Worm (Caenorhabditis elegans) whole organism, young adult: Measurements from ENCODE around the gene insc-1.
A peak's percentile ranks its signal among the peaks of the same experiment; 100 is the strongest.

ENCODE experiments used
- C06A6.2 ChIP-seq: fragments of 200-800 bp; sonication (Bioruptor generic); conservative IDR thresholded peaks from 2 replicates; pipeline ENCODE4 v1.3.6; 2022; ENCODE audit warnings: missing genetic modification characterization, missing compliant biosample characterization
- C17E4.6 ChIP-seq: fragments of 200-800 bp; sonication (Bioruptor generic); IDR thresholded peaks from 2 replicates; pipeline ENCODE4 v1.3.6; 2022; ENCODE audit warnings: missing genetic modification reagents, missing genetic modification characterization, missing compliant biosample characterization
- D2030.7 ChIP-seq: fragments of 200-800 bp; sonication (Bioruptor generic); IDR thresholded peaks from 2 replicates; pipeline ENCODE4 v1.3.6; 2022; ENCODE audit warnings: missing genetic modification reagents, missing genetic modification characterization, missing compliant biosample characterization
- F49E8.2 ChIP-seq: sonication (generic microtip); optimal IDR thresholded peaks from 3 replicates; lab custom pipeline; 2017; ENCODE audit warnings: missing genetic modification characterization, mild to moderate bottlenecking, missing compliant biosample characterization, antibody characterized with exemption, moderate library complexity; ENCODE audit not compliant: insufficient read depth
- T07F8.4 ChIP-seq: sonication (generic microtip); optimal IDR thresholded peaks from 2 replicates; lab custom pipeline; 2016; ENCODE audit warnings: mild to moderate bottlenecking, missing genetic modification characterization, moderate library complexity, missing compliant biosample characterization
- T26A5.8 ChIP-seq: sonication (generic microtip); optimal IDR thresholded peaks from 2 replicates; lab custom pipeline; 2016; ENCODE audit warnings: missing genetic modification characterization, missing compliant biosample characterization
- Y53G8AR.9 ChIP-seq: fragments of 200-800 bp; sonication (Bioruptor generic); conservative IDR thresholded peaks from 2 replicates; pipeline ENCODE4 v1.3.6; 2022; ENCODE audit warnings: missing genetic modification reagents, missing genetic modification characterization, missing compliant biosample characterization
- Y56A3A.18 ChIP-seq: fragments of 200-800 bp; sonication (Bioruptor generic); IDR thresholded peaks from 2 replicates; pipeline ENCODE4 v1.3.6; 2022; ENCODE audit warnings: missing genetic modification reagents, missing genetic modification characterization, missing compliant biosample characterization
- aptf-2 ChIP-seq: fragments of 200-800 bp; sonication (Bioruptor generic); conservative IDR thresholded peaks from 2 replicates; pipeline ENCODE4 v1.3.6; 2022; ENCODE audit warnings: missing genetic modification reagents, missing genetic modification characterization, missing compliant biosample characterization
- atf-7 ChIP-seq: sonication (generic microtip); optimal IDR thresholded peaks from 2 replicates; lab custom pipeline; 2017; ENCODE audit warnings: mild to moderate bottlenecking, missing genetic modification characterization, missing compliant biosample characterization
- athp-1 ChIP-seq: sonication (generic microtip); optimal IDR thresholded peaks from 2 replicates; lab custom pipeline; 2017; ENCODE audit warnings: mild to moderate bottlenecking, missing genetic modification characterization, missing compliant biosample characterization
- attf-3 ChIP-seq: fragments of 200-800 bp; sonication (Bioruptor generic); conservative IDR thresholded peaks from 2 replicates; pipeline ENCODE4 v1.3.6; 2022; ENCODE audit warnings: missing genetic modification reagents, missing genetic modification characterization, missing compliant biosample characterization
- attf-6 ChIP-seq: fragments of 200-800 bp; sonication (Bioruptor generic); IDR thresholded peaks from 2 replicates; pipeline ENCODE4 v1.3.6; 2022; ENCODE audit warnings: missing genetic modification reagents, missing genetic modification characterization, missing compliant biosample characterization
- bed-2 ChIP-seq: fragments of 200-800 bp; sonication (Bioruptor generic); IDR thresholded peaks from 2 replicates; pipeline ENCODE4 v1.3.6; 2022; ENCODE audit warnings: missing genetic modification reagents, missing genetic modification characterization, missing compliant biosample characterization
- ccch-3 ChIP-seq: fragments of 200-800 bp; sonication (Bioruptor generic); optimal IDR thresholded peaks from 2 replicates; lab custom pipeline; 2018; ENCODE audit warnings: mild to moderate bottlenecking, missing genetic modification characterization, missing compliant biosample characterization
- ceh-100 ChIP-seq: fragments of 200-800 bp; sonication (Bioruptor generic); IDR thresholded peaks from 2 replicates; pipeline ENCODE4 v1.3.6; 2022; ENCODE audit warnings: missing genetic modification reagents, missing genetic modification characterization, missing compliant biosample characterization
- ceh-58 ChIP-seq: fragments of 200-800 bp; sonication (Bioruptor generic); IDR thresholded peaks from 2 replicates; pipeline ENCODE4 v1.3.6; 2022; ENCODE audit warnings: missing genetic modification characterization, missing compliant biosample characterization
- dpff-1 ChIP-seq: sonication (generic microtip); optimal IDR thresholded peaks from 2 replicates; lab custom pipeline; 2017; ENCODE audit warnings: mild to moderate bottlenecking, missing genetic modification characterization, missing compliant biosample characterization
- egl-44 ChIP-seq: fragments of 200-800 bp; sonication (Bioruptor generic); IDR thresholded peaks from 2 replicates; pipeline ENCODE4 v1.3.6; 2022; ENCODE audit warnings: missing genetic modification reagents, missing genetic modification characterization, missing compliant biosample characterization
- egrh-3 ChIP-seq: fragments of 200-800 bp; sonication (Bioruptor generic); IDR thresholded peaks from 2 replicates; pipeline ENCODE4 v1.3.6; 2022; ENCODE audit warnings: missing genetic modification reagents, missing genetic modification characterization, missing compliant biosample characterization
- fkh-3 ChIP-seq: sonication (generic microtip); optimal IDR thresholded peaks from 2 replicates; lab custom pipeline; 2016; ENCODE audit warnings: mild to moderate bottlenecking, missing genetic modification characterization, missing compliant biosample characterization
- gei-17 ChIP-seq: fragments of 200-800 bp; sonication (Bioruptor generic); optimal IDR thresholded peaks from 2 replicates; lab custom pipeline; 2018; ENCODE audit warnings: mild to moderate bottlenecking, missing genetic modification characterization, missing compliant biosample characterization
- hlh-12 ChIP-seq: sonication (generic microtip); optimal IDR thresholded peaks from 2 replicates; lab custom pipeline; 2016; ENCODE audit warnings: missing genetic modification characterization, missing compliant biosample characterization
- hlh-26 ChIP-seq: fragments of 200-800 bp; sonication (Bioruptor generic); conservative IDR thresholded peaks from 2 replicates; pipeline ENCODE4 v1.3.6; 2022; ENCODE audit warnings: missing genetic modification reagents, missing genetic modification characterization, missing compliant biosample characterization
- hrde-1 ChIP-seq: sonication (generic microtip); optimal IDR thresholded peaks from 2 replicates; lab custom pipeline; 2016; ENCODE audit warnings: missing genetic modification characterization, mild to moderate bottlenecking, missing compliant biosample characterization, moderate library complexity, missing genotype, missing genetic modification reagents, borderline replicate concordance
- hsf-1 ChIP-seq: fragments of 200-800 bp; sonication (Bioruptor generic); IDR thresholded peaks from 2 replicates; pipeline ENCODE4 v1.3.6; 2022; ENCODE audit warnings: missing genetic modification reagents, missing genetic modification characterization, missing compliant biosample characterization
- let-526 ChIP-seq: fragments of 200-800 bp; sonication (Bioruptor generic); IDR thresholded peaks from 2 replicates; pipeline ENCODE4 v1.3.6; 2022; ENCODE audit warnings: missing genetic modification reagents, missing genetic modification characterization, missing compliant biosample characterization
- lin-26 ChIP-seq: fragments of 200-800 bp; sonication (Bioruptor generic); IDR thresholded peaks from 2 replicates; pipeline ENCODE4 v1.3.6; 2022; ENCODE audit warnings: missing genetic modification reagents, missing genetic modification characterization, missing compliant biosample characterization
- lin-35 ChIP-seq, 3 experiments: fragments of 150-350 bp in 2 of 3; sonication (generic microtip) in 1 of 3; optimal IDR thresholded peaks; 2 replicates each; lab custom pipeline; 2014 to 2018; ENCODE audit warnings: missing biosample characterization in 3 of 3, missing genetic modification characterization in 3 of 3, missing genetic modification reagents in 3 of 3
- lin-54 ChIP-seq: fragments of 200-800 bp; sonication (Bioruptor generic); optimal IDR thresholded peaks from 2 replicates; lab custom pipeline; 2018; ENCODE audit warnings: mild to moderate bottlenecking, missing genetic modification characterization, missing compliant biosample characterization
- lsl-1 ChIP-seq: fragments of 200-800 bp; sonication (Bioruptor generic); optimal IDR thresholded peaks from 2 replicates; lab custom pipeline; 2018; ENCODE audit warnings: mild to moderate bottlenecking, missing genetic modification characterization, moderate library complexity, missing compliant biosample characterization
- lsy-27 ChIP-seq: sonication (generic microtip); optimal IDR thresholded peaks from 2 replicates; lab custom pipeline; 2017; ENCODE audit warnings: missing genetic modification characterization, mild to moderate bottlenecking, missing compliant biosample characterization, antibody characterized with exemption, missing genotype, borderline replicate concordance; ENCODE audit not compliant: insufficient read depth
- madf-3 ChIP-seq: fragments of 200-800 bp; sonication (Bioruptor generic); IDR thresholded peaks from 2 replicates; pipeline ENCODE4 v1.3.6; 2022; ENCODE audit warnings: missing genetic modification reagents, missing genetic modification characterization, missing compliant biosample characterization
- mel-28 ChIP-seq: sonication (generic microtip); optimal IDR thresholded peaks from 2 replicates; lab custom pipeline; 2016; ENCODE audit warnings: borderline replicate concordance, mild to moderate bottlenecking, missing genetic modification characterization, missing compliant biosample characterization
- nfyb-1 ChIP-seq: fragments of 200-800 bp; sonication (Bioruptor generic); IDR thresholded peaks from 2 replicates; pipeline ENCODE4 v1.3.6; 2022; ENCODE audit warnings: missing genetic modification reagents, missing genetic modification characterization, missing compliant biosample characterization
- nhr-179 ChIP-seq: sonication (generic microtip); optimal IDR thresholded peaks from 2 replicates; lab custom pipeline; 2016; ENCODE audit warnings: mild to moderate bottlenecking, missing genetic modification characterization, missing compliant biosample characterization
- pbrm-1 ChIP-seq: fragments of 200-800 bp; sonication (Bioruptor generic); IDR thresholded peaks from 2 replicates; pipeline ENCODE4 v1.3.6; 2022; ENCODE audit warnings: missing genetic modification reagents, missing genetic modification characterization, missing compliant biosample characterization
- rcor-1 ChIP-seq: fragments of 200-800 bp; sonication (Bioruptor generic); IDR thresholded peaks from 2 replicates; pipeline ENCODE4 v1.3.6; 2022; ENCODE audit warnings: missing genetic modification reagents, missing genetic modification characterization, missing compliant biosample characterization
- repo-1 ChIP-seq: sonication (generic microtip); optimal IDR thresholded peaks from 2 replicates; lab custom pipeline; 2017; ENCODE audit warnings: mild to moderate bottlenecking, missing genetic modification characterization, missing compliant biosample characterization
- sdz-38 ChIP-seq: sonication (generic microtip); optimal IDR thresholded peaks from 2 replicates; lab custom pipeline; 2016; ENCODE audit warnings: missing genotype, missing genetic modification characterization, missing compliant biosample characterization
- sea-2 ChIP-seq: fragments of 200-800 bp; sonication (Bioruptor generic); IDR thresholded peaks from 2 replicates; pipeline ENCODE4 v1.3.6; 2022; ENCODE audit warnings: missing genetic modification characterization, missing compliant biosample characterization
- snpc-1.3 ChIP-seq: sonication (generic microtip); optimal IDR thresholded peaks from 2 replicates; lab custom pipeline; 2017; ENCODE audit warnings: missing genetic modification characterization, mild to moderate bottlenecking, missing compliant biosample characterization, antibody characterized with exemption, moderate library complexity, missing genotype, missing genetic modification reagents; ENCODE audit not compliant: insufficient read depth
- snpc-3.4 ChIP-seq: sonication (generic microtip); optimal IDR thresholded peaks from 2 replicates; lab custom pipeline; 2017; ENCODE audit warnings: missing genetic modification characterization, mild to moderate bottlenecking, missing compliant biosample characterization, antibody characterized with exemption, moderate library complexity, missing genotype, missing genetic modification reagents
- sptf-2 ChIP-seq: fragments of 200-800 bp; sonication (Bioruptor generic); optimal IDR thresholded peaks from 2 replicates; lab custom pipeline; 2018; ENCODE audit warnings: mild to moderate bottlenecking, missing genetic modification characterization, missing compliant biosample characterization
- unc-62 ChIP-seq: fragments of 150-350 bp; optimal IDR thresholded peaks from 2 replicates; lab custom pipeline; 2014; ENCODE audit warnings: missing biosample characterization, missing genetic modification reagents, missing genetic modification characterization
- xnd-1 ChIP-seq: sonication (generic microtip); optimal IDR thresholded peaks from 2 replicates; lab custom pipeline; 2016; ENCODE audit warnings: missing genotype, missing genetic modification reagents, missing genetic modification characterization, missing compliant biosample characterization
- zfh-2 ChIP-seq: fragments of 200-800 bp; sonication (Bioruptor generic); conservative IDR thresholded peaks from 2 replicates; pipeline ENCODE4 v1.3.6; 2022; ENCODE audit warnings: missing genetic modification reagents, missing genetic modification characterization, missing compliant biosample characterization
- ztf-26 ChIP-seq: sonication (generic microtip); optimal IDR thresholded peaks from 2 replicates; lab custom pipeline; 2017; ENCODE audit warnings: missing genetic modification characterization, missing compliant biosample characterization
- ztf-3 ChIP-seq: fragments of 200-800 bp; sonication (Bioruptor generic); optimal IDR thresholded peaks from 2 replicates; lab custom pipeline; 2018; ENCODE audit warnings: mild to moderate bottlenecking, missing genetic modification characterization, missing compliant biosample characterization

Gene insc-1

DNA sequence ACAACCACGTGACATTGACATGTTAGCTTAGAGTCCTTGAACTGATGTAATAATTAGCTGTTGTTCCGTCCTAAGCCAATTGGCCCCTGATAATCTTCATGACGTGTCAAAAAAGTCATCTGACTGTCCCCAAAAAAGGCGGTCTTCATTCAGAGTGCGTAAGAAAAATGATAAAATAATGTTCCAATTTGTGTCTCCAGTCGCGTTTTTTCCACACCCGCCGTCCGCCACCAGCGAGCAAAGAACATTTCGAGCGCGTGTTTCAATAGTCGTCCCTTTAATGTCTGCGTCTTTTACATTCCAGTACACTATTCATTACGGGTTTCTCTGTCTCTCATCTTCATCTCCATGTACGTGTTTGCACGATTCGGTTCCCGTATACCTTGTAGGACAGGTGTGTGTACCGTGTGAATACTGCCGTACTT, 21.2 kb upstream of the insc-1 start (continued):
- TF ChIP-seq T26A5.8 (tag; lab: Kevin White, UChicago) (no peak), hsf-1 (GFP tag; lab: Robert Waterston, UW) (no peak), D2030.7 (GFP tag; lab: Robert Waterston, UW) (no peak), sptf-2 (no peak), ceh-100 (no peak), nhr-179 (tag; lab: Kevin White, UChicago) (no peak), Y53G8AR.9 (GFP tag; lab: Robert Waterston, UW) (no peak), lin-54 (GFP tag; lab: Kevin White, UChicago) (no peak), zfh-2 (no peak), Y56A3A.18 (GFP tag; lab: Robert Waterston, UW) (no peak), let-526 (no peak), ztf-26 (tag; lab: Kevin White, UChicago) (peak; percentile 95), fkh-3 (tag; lab: Kevin White, UChicago) (no peak), atf-7 (tag; lab: Kevin White, UChicago) (peak; percentile 86), hrde-1 (no peak), hlh-12 (tag; lab: Kevin White, UChicago) (no peak), attf-6 (GFP tag; lab: Robert Waterston, UW) (no peak), lin-35 (GFP tag; optimal IDR thresholded peaks at IDR 0.05; lab: Kevin White, UChicago) (no peak), egrh-3 (GFP tag; lab: Robert Waterston, UW) (no peak), aptf-2 (GFP tag; lab: Robert Waterston, UW) (0 out of 2 replicates have a peak, but pooled peaks have one; percentile 10), egl-44 (GFP tag; lab: Robert Waterston, UW) (no peak), repo-1 (tag; lab: Kevin White, UChicago) (no peak), sdz-38 (no peak), hlh-26 (no peak), dpff-1 (tag; lab: Kevin White, UChicago) (no peak), pbrm-1 (GFP tag; lab: Robert Waterston, UW) (peak; percentile 49; the same call in 1 of the 2 replicates), ztf-3 (no peak), madf-3 (no peak), snpc-3.4 (tag; lab: Kevin White, UChicago) (no peak), F49E8.2 (tag; lab: Kevin White, UChicago) (no peak), snpc-1.3 (no peak), C06A6.2 (GFP tag; lab: Robert Waterston, UW) (peak; percentile 76), unc-62 (GFP tag; lab: Kevin White, UChicago) (peak; percentile 49), gei-17 (GFP tag; lab: Kevin White, UChicago) (no peak), ceh-58 (GFP tag; lab: Robert Waterston, UW) (no peak), nfyb-1 (GFP tag; lab: Robert Waterston, UW) (peak; percentile 64; the same call in 1 of the 2 replicates), mel-28 (tag; lab: Kevin White, UChicago) (no peak), sea-2 (GFP tag; lab: Robert Waterston, UW) (no peak), T07F8.4 (tag; lab: Kevin White, UChicago) (no peak), ccch-3 (GFP tag; lab: Kevin White, UChicago) (no peak), bed-2 (GFP tag; lab: Robert Waterston, UW) (no peak), lsl-1 (GFP tag; lab: Kevin White, UChicago) (no peak), C17E4.6 (GFP tag; lab: Robert Waterston, UW) (no peak), lin-26 (GFP tag; lab: Robert Waterston, UW) (peak; percentile 68; the same call in 1 of the 2 replicates), lsy-27 (tag; lab: Kevin White, UChicago) (no peak), athp-1 (no peak), xnd-1 (tag; lab: Kevin White, UChicago) (no peak), attf-3 (no peak), rcor-1 (GFP tag; lab: Robert Waterston, UW) (no peak; the same call in 1 of the 2 replicates)
